Fruit fly (Drosophila melanogaster): ENCODE data around the gene CG8483.

DNA sequence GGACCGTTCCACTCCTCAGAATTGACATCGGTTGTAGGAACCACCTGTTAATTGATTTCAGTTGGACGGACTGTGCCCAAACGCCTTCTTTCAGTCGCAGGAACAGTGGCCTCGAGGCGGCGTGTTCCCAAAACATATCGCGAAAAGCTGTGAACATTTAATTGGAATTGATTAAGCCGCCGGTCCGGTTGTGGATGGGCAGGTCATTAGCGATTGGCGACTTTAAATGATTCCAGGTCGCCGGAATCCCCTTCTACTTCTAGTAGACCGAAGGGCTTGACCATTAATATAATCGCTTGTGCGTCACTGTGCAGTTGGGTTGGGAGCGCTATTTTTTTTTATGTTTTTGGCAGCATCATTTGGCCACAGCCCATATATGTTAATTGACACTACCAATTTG is 7.6 kb upstream of the CG8483 start:
- TF ChIP-seq insv (optimal IDR thresholded peaks at IDR 0.05) (no peak), Sin3A (optimal IDR thresholded peaks at IDR 0.05) (no peak), psq (optimal IDR thresholded peaks at IDR 0.05) (no peak), Myc (optimal IDR thresholded peaks at IDR 0.05) (no peak), h (optimal IDR thresholded peaks at IDR 0.05) (no peak), ttk (optimal IDR thresholded peaks at IDR 0.05) (no peak)

All from Kc167 (cell line).